Worm (Caenorhabditis elegans) whole organism, midembryonic: Measurements from ENCODE around the gene Y60A9.1.
A peak's percentile ranks its signal among the peaks of the same experiment; 100 is the strongest.

Experiments
- T22C8.4 ChIP-seq: fragments of 200-800 bp; sonication (Bioruptor generic); IDR thresholded peaks from 2 replicates; pipeline ENCODE4 v1.3.6; 2022; ENCODE audit warnings: missing genetic modification characterization, missing compliant biosample characterization
- cog-1 ChIP-seq: sonication (generic microtip); optimal IDR thresholded peaks from 2 replicates; lab custom pipeline; 2016; ENCODE audit warnings: missing genetic modification characterization, missing compliant biosample characterization
- flt-1 ChIP-seq: fragments of 200-800 bp; sonication (Bioruptor generic); IDR thresholded peaks from 2 replicates; pipeline ENCODE4 v1.3.6; 2022; ENCODE audit warnings: missing genetic modification characterization, missing compliant biosample characterization
- klf-2 ChIP-seq: fragments of 200-800 bp; sonication (Bioruptor generic); conservative IDR thresholded peaks from 2 replicates; pipeline ENCODE4 v1.3.6; 2022; ENCODE audit warnings: missing genetic modification reagents, missing genetic modification characterization, missing compliant biosample characterization
- med-1 ChIP-seq: sonication (generic microtip); optimal IDR thresholded peaks from 2 replicates; lab custom pipeline; 2017; ENCODE audit warnings: missing genetic modification characterization, mild to moderate bottlenecking, missing compliant biosample characterization, antibody characterized with exemption, missing genetic modification reagents; ENCODE audit not compliant: insufficient read depth
- ref-1 ChIP-seq: fragments of 200-800 bp; sonication (Bioruptor generic); conservative IDR thresholded peaks from 2 replicates; pipeline ENCODE4 v1.3.6; 2022; ENCODE audit warnings: missing genetic modification reagents, missing genetic modification characterization, missing compliant biosample characterization
- tab-1 ChIP-seq: fragments of 200-800 bp; sonication (Bioruptor generic); IDR thresholded peaks from 2 replicates; pipeline ENCODE4 v1.3.6; 2022; ENCODE audit warnings: missing genetic modification characterization, missing compliant biosample characterization
- ztf-23 ChIP-seq: fragments of 200-800 bp; sonication (Bioruptor generic); IDR thresholded peaks from 2 replicates; pipeline ENCODE4 v1.3.6; 2022; ENCODE audit warnings: missing genetic modification reagents, missing genetic modification characterization, missing compliant biosample characterization
- ztf-29 ChIP-seq: fragments of 200-800 bp; sonication (Bioruptor generic); IDR thresholded peaks from 2 replicates; pipeline ENCODE4 v1.3.6; 2022; ENCODE audit warnings: missing genetic modification reagents, missing genetic modification characterization, missing compliant biosample characterization

Y60A9.1 gene

ce11 chrX:14415641-14416040 lies 20.5 kb upstream of the Y60A9.1 start, which contains the start of gene F23D12.10:
Gene F23D12.10, minus strand, starts transcription at chrX:14415741.
- no peak for TF ChIP-seq ref-1
- TF ChIP-seq ztf-23, result no peak
- no peak for TF ChIP-seq ztf-29 (GFP tag; lab: Robert Waterston, UW)
- TF ChIP-seq tab-1 (GFP tag; lab: Robert Waterston, UW), result no peak
- TF ChIP-seq med-1 (GFP tag; lab: Kevin White, UChicago), result no peak
- TF ChIP-seq T22C8.4, result no peak
- no peak for TF ChIP-seq flt-1
- TF ChIP-seq cog-1, result no peak
- TF ChIP-seq klf-2 (GFP tag; lab: Robert Waterston, UW), result no peak

- TF ChIP-seq T22C8.4, result no peak
- no peak for TF ChIP-seq ztf-29 (GFP tag; lab: Robert Waterston, UW)
- no peak for TF ChIP-seq med-1 (GFP tag; lab: Kevin White, UChicago)
- no peak for TF ChIP-seq cog-1
- no peak for TF ChIP-seq flt-1
- TF ChIP-seq klf-2 (GFP tag; lab: Robert Waterston, UW), result no peak
- TF ChIP-seq ref-1, result no peak
- no peak for TF ChIP-seq tab-1 (GFP tag; lab: Robert Waterston, UW)
- no peak for TF ChIP-seq ztf-23
Observed at ce11 chrX:14412774-14413173, 17.6 kb upstream of the Y60A9.1 start, which contains the start of gene fbxa-179. Gene fbxa-179, minus strand, starts transcription at chrX:14412874.

- TF ChIP-seq T22C8.4 (no peak), flt-1 (no peak), ztf-23 (no peak), klf-2 (GFP tag; lab: Robert Waterston, UW) (no peak), tab-1 (GFP tag; lab: Robert Waterston, UW) (no peak), cog-1 (no peak), med-1 (GFP tag; lab: Kevin White, UChicago) (no peak), ztf-29 (GFP tag; lab: Robert Waterston, UW) (no peak), ref-1 (no peak)
Observed at ce11 chrX:14405817-14406216, 10.7 kb upstream of the Y60A9.1 start, which contains the start of gene frpr-17. Gene frpr-17, plus strand, starts transcription at chrX:14406117.

ce11 chrX:14401230-14401629 lies 6.1 kb upstream of the Y60A9.1 start:
- TF ChIP-seq ztf-23 (no peak), ref-1 (no peak), ztf-29 (GFP tag; lab: Robert Waterston, UW) (no peak), klf-2 (GFP tag; lab: Robert Waterston, UW) (no peak), cog-1 (no peak), med-1 (GFP tag; lab: Kevin White, UChicago) (no peak), T22C8.4 (no peak), tab-1 (GFP tag; lab: Robert Waterston, UW) (no peak), flt-1 (no peak)

ce11 chrX:14399035-14399434 lies 3.9 kb upstream of the Y60A9.1 start:
- no peak for TF ChIP-seq tab-1 (GFP tag; lab: Robert Waterston, UW)
- no peak for TF ChIP-seq ztf-23
- TF ChIP-seq ztf-29 (GFP tag; lab: Robert Waterston, UW), result no peak
- TF ChIP-seq klf-2 (GFP tag; lab: Robert Waterston, UW), result no peak
- TF ChIP-seq ref-1, result no peak
- TF ChIP-seq T22C8.4, result no peak
- no peak for TF ChIP-seq cog-1
- TF ChIP-seq med-1 (GFP tag; lab: Kevin White, UChicago), result no peak
- TF ChIP-seq flt-1, result no peak

ce11 chrX:14387752-14388151 lies 7.4 kb downstream of the Y60A9.1 start:
- peak; percentile 29; the same call in 1 of the 2 replicates for TF ChIP-seq flt-1

ce11 chrX:14386670-14387069 lies 8.5 kb downstream of the Y60A9.1 start:
- TF ChIP-seq tab-1 (GFP tag; lab: Robert Waterston, UW), result peak; percentile 66; the same call in 1 of the 2 replicates

- TF ChIP-seq klf-2 (GFP tag; lab: Robert Waterston, UW) (no peak), cog-1 (no peak), T22C8.4 (no peak), ztf-29 (GFP tag; lab: Robert Waterston, UW) (no peak), ztf-23 (no peak), ref-1 (no peak), flt-1 (no peak), med-1 (GFP tag; lab: Kevin White, UChicago) (no peak), tab-1 (GFP tag; lab: Robert Waterston, UW) (no peak)
Observed at ce11 chrX:14382951-14383350, 12.2 kb downstream of the Y60A9.1 start, which contains the start of gene Y60A9.3. Gene Y60A9.3, plus strand, starts transcription at chrX:14383251.

- TF ChIP-seq klf-2 (GFP tag; lab: Robert Waterston, UW) (no peak), ztf-29 (GFP tag; lab: Robert Waterston, UW) (no peak), ref-1 (no peak), flt-1 (no peak), ztf-23 (no peak), med-1 (GFP tag; lab: Kevin White, UChicago) (no peak), T22C8.4 (no peak), cog-1 (no peak), tab-1 (GFP tag; lab: Robert Waterston, UW) (no peak)
Observed at ce11 chrX:14377169-14377568, 18.0 kb downstream of the Y60A9.1 start, which contains the start of gene Y60A9A.1. Gene Y60A9A.1, minus strand, starts transcription at chrX:14377269.

ce11 chrX:14370314-14370713 lies 24.9 kb downstream of the Y60A9.1 start, which contains the start of gene irk-3:
Gene irk-3, minus strand, starts transcription at chrX:14370414.
- TF ChIP-seq tab-1 (GFP tag; lab: Robert Waterston, UW) (no peak), ztf-23 (no peak), flt-1 (no peak), ztf-29 (GFP tag; lab: Robert Waterston, UW) (no peak), klf-2 (GFP tag; lab: Robert Waterston, UW) (no peak), T22C8.4 (no peak), ref-1 (no peak), med-1 (GFP tag; lab: Kevin White, UChicago) (no peak), cog-1 (no peak)

ce11 chrX:14366081-14366480 lies 29.1 kb downstream of the Y60A9.1 start:
- no peak for TF ChIP-seq flt-1
